Worm (Caenorhabditis elegans): ENCODE results near the gene nlp-68.
A peak's percentile ranks its signal among the peaks of the same experiment; 100 is the strongest.

The nlp-68 gene

ce11 chrIII:10536087-10536723, 2.8 kb downstream of the nlp-68 start:
- TF ChIP-seq nfya-2 (GFP tag; IDR thresholded peaks at IDR 0.05) (no peak), F55B11.4 (tag; optimal IDR thresholded peaks at IDR 0.05; ENCODE audit: borderline replicate concordance, insufficient read depth) (no peak), gei-17 (GFP tag; optimal IDR thresholded peaks at IDR 0.05) (no peak), lsy-27 (tag; optimal IDR thresholded peaks at IDR 0.05; ENCODE audit: borderline replicate concordance, insufficient read depth) (no peak), F37B4.10 (GFP tag; IDR thresholded peaks at IDR 0.05) (no peak), ceh-91 (GFP tag; IDR thresholded peaks at IDR 0.05) (no peak), atf-7 (tag; optimal IDR thresholded peaks at IDR 0.05) (no peak), C06A6.2 (GFP tag; conservative IDR thresholded peaks at IDR 0.05) (no peak), unc-62 (GFP tag; optimal IDR thresholded peaks at IDR 0.05) (no peak), ZK185.1 (tag; optimal IDR thresholded peaks at IDR 0.05; ENCODE audit: poor library complexity, severe bottlenecking) (no peak), cebp-1 (GFP tag; IDR thresholded peaks at IDR 0.05) (no peak), cebp-1 (tag; optimal IDR thresholded peaks at IDR 0.05) (no peak), F22D6.2 (tag; optimal IDR thresholded peaks at IDR 0.05) (no peak), fkh-3 (tag; optimal IDR thresholded peaks at IDR 0.05) (no peak), hlh-12 (tag; optimal IDR thresholded peaks at IDR 0.05) (no peak), B0019.2 (GFP tag; conservative IDR thresholded peaks at IDR 0.05) (no peak), ccch-3 (GFP tag; optimal IDR thresholded peaks at IDR 0.05) (no peak), Y53G8AR.9 (GFP tag; conservative IDR thresholded peaks at IDR 0.05) (no peak), bed-2 (GFP tag; IDR thresholded peaks at IDR 0.05) (no peak), snpc-4 (GFP tag; optimal IDR thresholded peaks at IDR 0.05) (no peak), snpc-4 (tag; optimal IDR thresholded peaks at IDR 0.05) (peak in 2 of 4 experiments; percentile 78 to 86), pbrm-1 (GFP tag; IDR thresholded peaks at IDR 0.05) (0 out of 2 replicates have a peak, but pooled peaks have one; percentile 23), ama-1 (optimal IDR thresholded peaks at IDR 0.05) (peak; percentile 64), ama-1 (GFP tag; optimal IDR thresholded peaks at IDR 0.05) (no peak), lin-26 (GFP tag; IDR thresholded peaks at IDR 0.05) (0 out of 2 replicates have a peak, but pooled peaks have one; percentile 47), repo-1 (tag; optimal IDR thresholded peaks at IDR 0.05) (no peak), snpc-1.1 (tag; optimal IDR thresholded peaks at IDR 0.05; ENCODE audit: insufficient read depth) (peak; percentile 33), ztf-22 (GFP tag; optimal IDR thresholded peaks at IDR 0.05) (no peak), chd-7 (tag; optimal IDR thresholded peaks at IDR 0.05) (peak; percentile 17), somi-1 (GFP tag; optimal IDR thresholded peaks at IDR 0.05) (no peak), lin-54 (GFP tag; optimal IDR thresholded peaks at IDR 0.05) (no peak), xnd-1 (tag; optimal IDR thresholded peaks at IDR 0.05) (no peak), ceh-27 (GFP tag; optimal IDR thresholded peaks at IDR 0.05) (no peak), snpc-3.4 (tag; optimal IDR thresholded peaks at IDR 0.05) (no peak), F39B2.1 (GFP tag; IDR thresholded peaks at IDR 0.05) (no peak), zim-3 (tag; optimal IDR thresholded peaks at IDR 0.05) (no peak), akir-1 (GFP tag; optimal IDR thresholded peaks at IDR 0.05) (no peak)

DNA sequence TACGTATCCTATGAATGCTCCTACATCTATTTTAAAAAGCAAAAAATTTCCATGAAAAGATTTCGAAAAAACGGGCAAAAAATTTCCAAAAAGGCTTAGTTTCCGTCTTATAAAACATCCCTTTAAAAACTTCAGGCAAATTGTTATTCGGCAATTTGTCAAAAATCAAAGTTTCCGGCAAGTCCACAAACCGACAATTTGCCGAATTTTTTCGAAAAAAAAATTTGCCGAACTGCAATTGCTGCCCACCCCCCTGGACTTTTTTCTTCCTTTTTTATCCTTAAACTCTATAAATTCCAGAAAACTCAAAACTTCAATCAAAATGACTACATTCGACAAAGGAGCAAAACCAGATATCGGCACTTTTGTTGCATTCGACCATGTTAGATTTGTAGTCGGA, 3.7 kb downstream of the nlp-68 start, which contains the start of gene hpd-1:
TSS of gene hpd-1 (plus strand) at position 301 of the 400 bp plus-strand sequence.
- TF ChIP-seq snpc-1.3 (tag; optimal IDR thresholded peaks at IDR 0.05; ENCODE audit: insufficient read depth): no peak
